Worm (Caenorhabditis elegans): Measurements from ENCODE around the gene his-48.

DNA sequence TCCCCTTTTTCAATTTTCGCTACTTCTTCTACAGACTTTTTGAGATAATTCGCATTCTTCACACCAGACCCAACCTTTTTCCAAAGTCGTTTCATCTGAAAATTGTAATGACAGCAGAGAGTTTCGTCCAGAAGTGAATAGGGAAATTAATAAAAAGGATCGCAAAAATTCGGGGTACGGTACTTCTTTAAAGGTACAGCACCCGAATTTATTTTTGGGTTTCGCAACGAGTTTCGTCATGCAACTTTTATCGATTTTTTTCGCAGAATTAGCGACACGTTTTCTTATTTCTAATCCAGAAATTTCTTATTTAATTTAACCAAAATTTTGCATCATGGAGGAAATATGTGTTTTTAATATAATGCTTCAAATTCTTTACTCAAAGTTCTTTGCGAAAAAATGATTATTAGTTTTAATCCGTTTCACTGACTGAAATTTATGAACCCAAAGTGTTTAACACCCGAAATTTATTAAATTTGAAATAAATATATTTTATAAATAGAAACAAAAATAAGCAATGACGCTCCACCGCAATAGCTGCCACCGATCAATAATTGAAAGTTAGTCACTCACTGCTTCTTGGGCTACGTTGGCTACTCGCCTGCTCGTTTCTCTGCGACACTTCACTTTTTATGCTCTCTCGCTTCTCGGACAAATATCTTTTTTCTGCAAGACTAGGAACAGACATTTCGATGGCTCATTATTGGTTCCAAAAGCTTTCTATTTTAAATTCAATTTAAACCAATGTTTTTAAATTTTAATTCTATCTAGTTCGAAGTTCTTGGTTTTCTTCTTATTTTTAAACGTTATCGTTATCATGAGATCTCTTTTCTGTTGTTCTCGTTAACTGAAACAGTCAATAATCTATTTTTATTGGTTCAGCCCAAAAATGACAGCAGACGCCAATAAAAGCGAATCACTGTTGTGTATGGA lies 26.1 kb upstream of the his-48 start, which contains the start of the genes B0035.15 and dnj-1:
- no peak for TF ChIP-seq nhr-77 (tag; optimal IDR thresholded peaks at IDR 0.05)
- TF ChIP-seq egl-27 (tag; optimal IDR thresholded peaks at IDR 0.05), result no peak
- TF ChIP-seq snpc-4 (tag; optimal IDR thresholded peaks at IDR 0.05), result no peak
- TF ChIP-seq lin-11 (tag; optimal IDR thresholded peaks at IDR 0.05), result no peak
- no peak for TF ChIP-seq ama-1 (optimal IDR thresholded peaks at IDR 0.05)
- peak; percentile 67 for TF ChIP-seq fos-1 (tag; optimal IDR thresholded peaks at IDR 0.05)
- TF ChIP-seq nhr-10 (tag; optimal IDR thresholded peaks at IDR 0.05), result no peak
